Worm (Caenorhabditis elegans) whole organism, late embryonic: ENCODE data around the gene H37A05.2.

Source experiments
- C08G9.2 ChIP-seq: sonication (generic microtip); optimal IDR thresholded peaks from 2 replicates; lab custom pipeline; 2016; ENCODE audit warnings: mild to moderate bottlenecking, missing genetic modification characterization, moderate library complexity, missing compliant biosample characterization
- C38D4.7 ChIP-seq: fragments of 200-800 bp; sonication (Bioruptor generic); optimal IDR thresholded peaks from 2 replicates; lab custom pipeline; 2018; ENCODE audit warnings: mild to moderate bottlenecking, missing genetic modification characterization, moderate library complexity, missing compliant biosample characterization
- T23F11.4 ChIP-seq: fragments of 200-800 bp; sonication (Bioruptor generic); optimal IDR thresholded peaks from 2 replicates; lab custom pipeline; 2018; ENCODE audit warnings: mild to moderate bottlenecking, missing genetic modification characterization, missing compliant biosample characterization
- Y22D7AL.16 ChIP-seq: sonication (generic microtip); optimal IDR thresholded peaks from 2 replicates; lab custom pipeline; 2016; ENCODE audit warnings: missing genetic modification characterization, missing compliant biosample characterization
- ahr-1 ChIP-seq: sonication (generic microtip); optimal IDR thresholded peaks from 2 replicates; lab custom pipeline; 2016; ENCODE audit warnings: missing genetic modification characterization, missing compliant biosample characterization
- ama-1 ChIP-seq: fragments of 150-350 bp; optimal IDR thresholded peaks from 2 replicates; lab custom pipeline; 2014
- ceh-22 ChIP-seq: sonication (generic microtip); optimal IDR thresholded peaks from 2 replicates; lab custom pipeline; 2017; ENCODE audit warnings: missing biosample characterization, missing genetic modification characterization
- ceh-24 ChIP-seq: sonication (generic microtip); optimal IDR thresholded peaks from 2 replicates; lab custom pipeline; 2016; ENCODE audit warnings: mild to moderate bottlenecking, missing genetic modification characterization, missing compliant biosample characterization
- ceh-30 ChIP-seq: fragments of 150-350 bp; optimal IDR thresholded peaks from 2 replicates; lab custom pipeline; 2014; ENCODE audit warnings: missing biosample characterization, missing genetic modification characterization
- ceh-31 ChIP-seq: sonication (generic microtip); optimal IDR thresholded peaks from 2 replicates; lab custom pipeline; 2016; ENCODE audit warnings: missing genetic modification characterization, missing compliant biosample characterization
- ceh-45 ChIP-seq: fragments of 200-800 bp; sonication (Bioruptor generic); IDR thresholded peaks from 2 replicates; pipeline ENCODE4 v1.3.6; 2022; ENCODE audit warnings: missing genetic modification reagents, missing genetic modification characterization, missing compliant biosample characterization
- ceh-6 ChIP-seq: fragments of 200-800 bp; sonication (Bioruptor generic); optimal IDR thresholded peaks from 2 replicates; lab custom pipeline; 2018; ENCODE audit warnings: mild to moderate bottlenecking, missing genetic modification characterization, missing compliant biosample characterization
- che-1 ChIP-seq: sonication (generic microtip); optimal IDR thresholded peaks from 2 replicates; lab custom pipeline; 2016; ENCODE audit warnings: mild to moderate bottlenecking, missing genetic modification characterization, missing compliant biosample characterization
- dve-1 ChIP-seq: sonication (generic microtip); optimal IDR thresholded peaks from 2 replicates; lab custom pipeline; 2017; ENCODE audit warnings: antibody characterized with exemption, mild to moderate bottlenecking, missing genetic modification characterization, missing compliant biosample characterization
- elt-4 ChIP-seq: sonication (generic microtip); optimal IDR thresholded peaks from 2 replicates; lab custom pipeline; 2016; ENCODE audit warnings: missing genetic modification characterization, missing compliant biosample characterization
- ets-4 ChIP-seq: sonication (generic microtip); optimal IDR thresholded peaks from 2 replicates; lab custom pipeline; 2016; ENCODE audit warnings: missing genetic modification characterization, missing compliant biosample characterization
- fax-1 ChIP-seq: sonication (generic microtip); optimal IDR thresholded peaks from 2 replicates; lab custom pipeline; 2016; ENCODE audit warnings: missing genotype, missing genetic modification characterization, missing compliant biosample characterization
- gmeb-2 ChIP-seq: sonication (generic microtip); optimal IDR thresholded peaks from 2 replicates; lab custom pipeline; 2016; ENCODE audit warnings: missing genetic modification characterization, inconsistent platforms, missing compliant biosample characterization
- hlh-13 ChIP-seq: fragments of 200-800 bp; sonication (Bioruptor generic); optimal IDR thresholded peaks from 2 replicates; lab custom pipeline; 2018; ENCODE audit warnings: mild to moderate bottlenecking, missing genetic modification characterization, missing compliant biosample characterization
- hlh-15 ChIP-seq: sonication (generic microtip); optimal IDR thresholded peaks from 2 replicates; lab custom pipeline; 2016; ENCODE audit warnings: missing genetic modification characterization, missing compliant biosample characterization
- hlh-30 ChIP-seq: sonication (generic microtip); optimal IDR thresholded peaks from 2 replicates; lab custom pipeline; 2017; ENCODE audit warnings: antibody characterized with exemption, missing genetic modification characterization, missing compliant biosample characterization; ENCODE audit not compliant: insufficient read depth
- hlh-6 ChIP-seq: sonication (generic microtip); optimal IDR thresholded peaks from 2 replicates; lab custom pipeline; 2016; ENCODE audit warnings: missing genotype, missing genetic modification characterization, missing compliant biosample characterization
- lim-6 ChIP-seq: sonication (generic microtip); optimal IDR thresholded peaks from 2 replicates; lab custom pipeline; 2016; ENCODE audit warnings: missing genetic modification characterization, missing compliant biosample characterization
- madf-2 ChIP-seq: sonication (generic microtip); optimal IDR thresholded peaks from 2 replicates; lab custom pipeline; 2017; ENCODE audit warnings: missing genetic modification characterization, missing compliant biosample characterization
- nfya-1 ChIP-seq: sonication (generic microtip); optimal IDR thresholded peaks from 2 replicates; lab custom pipeline; 2017; ENCODE audit warnings: missing genetic modification characterization, mild to moderate bottlenecking, missing compliant biosample characterization, antibody characterized with exemption, moderate library complexity
- nhr-232 ChIP-seq: sonication (generic microtip); optimal IDR thresholded peaks from 2 replicates; lab custom pipeline; 2016; ENCODE audit warnings: missing genetic modification characterization, missing compliant biosample characterization
- npax-4 ChIP-seq: sonication (generic microtip); optimal IDR thresholded peaks from 2 replicates; lab custom pipeline; 2016; ENCODE audit warnings: missing genetic modification characterization, missing compliant biosample characterization
- pat-9 ChIP-seq: fragments of 200-800 bp; sonication (Bioruptor generic); optimal IDR thresholded peaks from 2 replicates; lab custom pipeline; 2018; ENCODE audit warnings: mild to moderate bottlenecking, missing genetic modification characterization, moderate library complexity, missing compliant biosample characterization
- pax-1 ChIP-seq: fragments of 150-350 bp; optimal IDR thresholded peaks from 2 replicates; lab custom pipeline; 2014; ENCODE audit warnings: missing biosample characterization, missing genetic modification characterization
- pha-4 ChIP-seq: fragments of 150-350 bp; optimal IDR thresholded peaks from 2 replicates; lab custom pipeline; 2018; ENCODE audit warnings: missing biosample characterization, missing genetic modification reagents, missing genetic modification characterization
- pqm-1 ChIP-seq: sonication (generic microtip); optimal IDR thresholded peaks from 2 replicates; lab custom pipeline; 2016; ENCODE audit warnings: missing genetic modification characterization, missing compliant biosample characterization
- pros-1 ChIP-seq: fragments of 150-350 bp; optimal IDR thresholded peaks from 2 replicates; lab custom pipeline; 2014; ENCODE audit warnings: missing biosample characterization, missing genetic modification reagents, missing genetic modification characterization
- rnt-1 ChIP-seq: sonication (generic microtip); optimal IDR thresholded peaks from 2 replicates; lab custom pipeline; 2016; ENCODE audit warnings: missing genetic modification characterization, missing compliant biosample characterization
- sox-4 ChIP-seq: sonication (generic microtip); optimal IDR thresholded peaks from 2 replicates; lab custom pipeline; 2017; ENCODE audit warnings: mild to moderate bottlenecking, missing genetic modification characterization, inconsistent platforms, missing compliant biosample characterization
- tbx-7 ChIP-seq: sonication (generic microtip); optimal IDR thresholded peaks from 2 replicates; lab custom pipeline; 2016; ENCODE audit warnings: missing genotype, missing genetic modification characterization, missing compliant biosample characterization
- ttx-3 ChIP-seq: sonication (generic microtip); optimal IDR thresholded peaks from 2 replicates; lab custom pipeline; 2016; ENCODE audit warnings: missing genetic modification reagents, missing genetic modification characterization, missing compliant biosample characterization
- unc-3 ChIP-seq, 2 experiments: fragments of 200-800 bp in 1 of 2; sonication (Bioruptor generic) in 1 of 2; sonication (generic microtip) in 1 of 2; conservative IDR thresholded peaks in 1 of 2; optimal IDR thresholded peaks in 1 of 2; 2 replicates each; pipeline versions ENCODE4 v1.3.6 to Lab custom; 2016 to 2022; ENCODE audit warnings: missing compliant biosample characterization in 2 of 2, missing genetic modification characterization in 2 of 2, missing genetic modification reagents in 1 of 2
- unc-55 ChIP-seq: sonication (generic microtip); optimal IDR thresholded peaks from 2 replicates; lab custom pipeline; 2017; ENCODE audit warnings: missing biosample characterization, missing genetic modification reagents, missing genetic modification characterization
- unc-86 ChIP-seq: sonication (generic microtip); optimal IDR thresholded peaks from 2 replicates; lab custom pipeline; 2016; ENCODE audit warnings: missing genetic modification characterization, missing compliant biosample characterization

Gene H37A05.2

ce11 chrV:13624424-13624823 lies 9.6 kb downstream of the H37A05.2 start, which contains the start of gene F53F4.11:
Gene F53F4.11 (minus strand): TSS chrV:13624524.
- no peak for TF ChIP-seq C08G9.2 (tag; lab: Kevin White, UChicago)
- no peak for TF ChIP-seq che-1 (tag; lab: Kevin White, UChicago)
- TF ChIP-seq ama-1: no peak
- no peak for TF ChIP-seq rnt-1
- no peak for TF ChIP-seq unc-86 (tag; lab: Kevin White, UChicago)
- no peak for TF ChIP-seq ttx-3 (tag; lab: Kevin White, UChicago)
- no peak for TF ChIP-seq hlh-30 (tag; lab: Kevin White, UChicago)
- TF ChIP-seq C38D4.7: no peak
- TF ChIP-seq lim-6 (tag; lab: Kevin White, UChicago): no peak
- no peak for TF ChIP-seq nfya-1
- TF ChIP-seq ceh-31 (tag; lab: Kevin White, UChicago): no peak
- TF ChIP-seq sox-4 (tag; lab: Kevin White, UChicago): no peak
- TF ChIP-seq T23F11.4 (GFP tag; lab: Kevin White, UChicago): no peak
- TF ChIP-seq ceh-45 (GFP tag; lab: Robert Waterston, UW): no peak

ce11 chrV:13621720-13622119 lies 12.3 kb downstream of the H37A05.2 start, which contains the start of gene F53F4.16:
Gene F53F4.16 (minus strand): TSS chrV:13621820.
- TF ChIP-seq pqm-1 (tag; lab: Kevin White, UChicago): no peak
- no peak for TF ChIP-seq ahr-1 (tag; lab: Kevin White, UChicago)
- no peak for TF ChIP-seq dve-1
- no peak for TF ChIP-seq pat-9
- TF ChIP-seq ceh-30 (tag; lab: Kevin White, UChicago): no peak

ce11 chrV:13620676-13621075 lies 13.4 kb downstream of the H37A05.2 start, which contains the start of gene F53F4.15:
Gene F53F4.15 (plus strand): TSS chrV:13620976.
- TF ChIP-seq rnt-1 (no peak), ttx-3 (tag; lab: Kevin White, UChicago) (no peak), unc-55 (GFP tag; lab: Kevin White, UChicago) (no peak), hlh-30 (tag; lab: Kevin White, UChicago) (no peak), T23F11.4 (GFP tag; lab: Kevin White, UChicago) (no peak), hlh-13 (GFP tag; lab: Kevin White, UChicago) (no peak), ceh-30 (tag; lab: Kevin White, UChicago) (no peak), che-1 (tag; lab: Kevin White, UChicago) (no peak), ceh-45 (GFP tag; lab: Robert Waterston, UW) (no peak), pax-1 (tag; lab: Kevin White, UChicago) (no peak), pros-1 (no peak), sox-4 (tag; lab: Kevin White, UChicago) (no peak), pha-4 (no peak), unc-86 (tag; lab: Kevin White, UChicago) (no peak), hlh-6 (tag; lab: Kevin White, UChicago) (no peak), unc-3 (GFP tag; conservative IDR thresholded peaks at IDR 0.05; lab: Robert Waterston, UW) (no peak), unc-3 (tag; optimal IDR thresholded peaks at IDR 0.05; lab: Kevin White, UChicago) (no peak), fax-1 (tag; lab: Kevin White, UChicago) (no peak), madf-2 (no peak), tbx-7 (tag; lab: Kevin White, UChicago) (no peak), Y22D7AL.16 (tag; lab: Kevin White, UChicago) (no peak)
- TF ChIP-seq, all 69 proteins: peak for 0

- TF ChIP-seq pat-9 (no peak), nhr-232 (tag; lab: Kevin White, UChicago) (no peak), unc-86 (tag; lab: Kevin White, UChicago) (no peak), nfya-1 (no peak), madf-2 (no peak), ceh-45 (GFP tag; lab: Robert Waterston, UW) (no peak), ceh-22 (tag; lab: Kevin White, UChicago) (no peak), ceh-6 (GFP tag; lab: Kevin White, UChicago) (no peak), hlh-15 (no peak), ama-1 (no peak), ets-4 (no peak), gmeb-2 (tag; lab: Kevin White, UChicago) (no peak), T23F11.4 (GFP tag; lab: Kevin White, UChicago) (no peak), elt-4 (tag; lab: Kevin White, UChicago) (no peak), ceh-24 (tag; lab: Kevin White, UChicago) (no peak), npax-4 (no peak)
Observed at ce11 chrV:13619752-13620151, 14.3 kb downstream of the H37A05.2 start, which contains the start of gene srd-11. Gene srd-11 (minus strand): TSS chrV:13619852.
